Worm (Caenorhabditis elegans) whole organism, late embryonic: ENCODE measurements around the gene lgc-45.

ENCODE experiments used
- K02D7.2 ChIP-seq: sonication (generic microtip); optimal IDR thresholded peaks from 2 replicates; lab custom pipeline; 2017; ENCODE audit warnings: mild to moderate bottlenecking, missing genetic modification characterization, missing compliant biosample characterization
- ama-1 ChIP-seq: fragments of 150-350 bp; optimal IDR thresholded peaks from 2 replicates; lab custom pipeline; 2014
- elt-4 ChIP-seq: sonication (generic microtip); optimal IDR thresholded peaks from 2 replicates; lab custom pipeline; 2016; ENCODE audit warnings: missing genetic modification characterization, missing compliant biosample characterization
- eyg-1 ChIP-seq: sonication (generic microtip); optimal IDR thresholded peaks from 2 replicates; lab custom pipeline; 2016; ENCODE audit warnings: missing genotype, missing genetic modification characterization, missing compliant biosample characterization
- fax-1 ChIP-seq: sonication (generic microtip); optimal IDR thresholded peaks from 2 replicates; lab custom pipeline; 2016; ENCODE audit warnings: missing genotype, missing genetic modification characterization, missing compliant biosample characterization
- hlh-6 ChIP-seq: sonication (generic microtip); optimal IDR thresholded peaks from 2 replicates; lab custom pipeline; 2016; ENCODE audit warnings: missing genotype, missing genetic modification characterization, missing compliant biosample characterization
- nhr-11 ChIP-seq: fragments of 150-350 bp; optimal IDR thresholded peaks from 2 replicates; lab custom pipeline; 2014; ENCODE audit warnings: missing biosample characterization, missing genetic modification characterization
- pag-3 ChIP-seq: sonication (generic microtip); optimal IDR thresholded peaks from 2 replicates; lab custom pipeline; 2016; ENCODE audit warnings: missing compliant biosample characterization, missing genetic modification characterization, borderline replicate concordance
- pha-2 ChIP-seq: sonication (generic microtip); optimal IDR thresholded peaks from 2 replicates; lab custom pipeline; 2017; ENCODE audit warnings: mild to moderate bottlenecking, missing genetic modification characterization, missing compliant biosample characterization
- tbx-7 ChIP-seq: sonication (generic microtip); optimal IDR thresholded peaks from 2 replicates; lab custom pipeline; 2016; ENCODE audit warnings: missing genotype, missing genetic modification characterization, missing compliant biosample characterization
- unc-3 ChIP-seq, 2 experiments: fragments of 200-800 bp in 1 of 2; sonication (Bioruptor generic) in 1 of 2; sonication (generic microtip) in 1 of 2; conservative IDR thresholded peaks in 1 of 2; optimal IDR thresholded peaks in 1 of 2; 2 replicates each; pipeline versions ENCODE4 v1.3.6 to Lab custom; 2016 to 2022; ENCODE audit warnings: missing compliant biosample characterization in 2 of 2, missing genetic modification characterization in 2 of 2, missing genetic modification reagents in 1 of 2
- unc-55 ChIP-seq: sonication (generic microtip); optimal IDR thresholded peaks from 2 replicates; lab custom pipeline; 2017; ENCODE audit warnings: missing biosample characterization, missing genetic modification reagents, missing genetic modification characterization

DNA sequence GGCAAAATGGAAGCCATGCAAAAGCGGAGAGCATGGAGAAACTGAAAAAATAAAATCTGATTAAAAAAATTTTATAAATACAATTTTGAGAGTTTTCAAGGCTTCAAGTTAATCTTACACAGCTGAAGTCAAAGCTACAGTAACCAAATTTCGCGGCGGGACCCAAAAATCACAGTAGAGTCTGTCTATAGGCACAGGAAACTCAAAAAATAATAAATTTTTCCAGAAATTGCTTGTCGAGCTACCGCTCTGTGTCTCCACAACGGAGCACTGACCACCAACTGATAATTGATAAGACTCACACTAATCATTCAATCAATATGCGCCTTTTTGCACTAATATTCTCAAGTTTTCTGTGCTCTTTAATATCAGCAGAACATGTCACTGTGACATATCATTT is 6.9 kb upstream of the lgc-45 start, which contains the start of gene W10G11.19:
- TF ChIP-seq hlh-6 (tag; lab: Kevin White, UChicago) = no peak
- no peak for TF ChIP-seq tbx-7
- no peak for TF ChIP-seq nhr-11 (tag; lab: Kevin White, UChicago)
- no peak for TF ChIP-seq K02D7.2 (tag; lab: Kevin White, UChicago)
- TF ChIP-seq ama-1 (lab: Kevin White, UChicago) = no peak
- no peak for TF ChIP-seq fax-1
- TF ChIP-seq pha-2 (tag; lab: Kevin White, UChicago) = no peak
- no peak for TF ChIP-seq unc-55 (GFP tag; lab: Kevin White, UChicago)
- no peak for TF ChIP-seq pag-3
- TF ChIP-seq eyg-1 (tag; lab: Kevin White, UChicago) = no peak
- TF ChIP-seq elt-4 (tag; lab: Kevin White, UChicago) = no peak
- no peak for TF ChIP-seq unc-3 (GFP tag; conservative IDR thresholded peaks at IDR 0.05; lab: Robert Waterston, UW)
- TF ChIP-seq unc-3 (tag; optimal IDR thresholded peaks at IDR 0.05; lab: Kevin White, UChicago) = no peak
